Worm (Caenorhabditis elegans): Measurements from ENCODE around the gene M01H9.3.
A peak's percentile ranks its signal among the peaks of the same experiment; 100 is the strongest.

Gene M01H9.3

DNA sequence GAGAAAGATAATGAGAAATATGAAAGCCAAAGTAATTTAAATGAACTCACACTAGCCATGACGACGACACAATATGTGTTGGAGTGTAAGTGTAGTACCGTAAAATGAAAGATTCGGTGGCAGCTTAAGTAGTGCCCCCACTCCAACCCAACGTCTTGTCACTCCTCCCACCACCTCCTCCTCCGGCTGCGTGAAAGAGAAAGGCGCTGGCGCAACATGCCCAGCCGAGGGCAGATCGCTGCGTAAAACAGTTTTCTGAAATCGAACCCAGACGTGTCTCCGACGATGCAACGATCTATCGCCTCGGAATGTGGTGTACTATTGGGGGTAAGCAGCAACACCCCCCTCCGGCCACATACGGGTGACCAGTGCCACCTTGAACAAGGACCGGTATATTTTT, 40.2 kb upstream of the M01H9.3 start, which contains the start of gene ZK180.5:
Gene ZK180.5, minus strand, starts transcription at position 101 of the 400 bp plus-strand sequence.
- TF ChIP-seq blmp-1 (tag; optimal IDR thresholded peaks at IDR 0.05) (peak; percentile 34), tlp-1 (tag; optimal IDR thresholded peaks at IDR 0.05) (no peak)

DNA sequence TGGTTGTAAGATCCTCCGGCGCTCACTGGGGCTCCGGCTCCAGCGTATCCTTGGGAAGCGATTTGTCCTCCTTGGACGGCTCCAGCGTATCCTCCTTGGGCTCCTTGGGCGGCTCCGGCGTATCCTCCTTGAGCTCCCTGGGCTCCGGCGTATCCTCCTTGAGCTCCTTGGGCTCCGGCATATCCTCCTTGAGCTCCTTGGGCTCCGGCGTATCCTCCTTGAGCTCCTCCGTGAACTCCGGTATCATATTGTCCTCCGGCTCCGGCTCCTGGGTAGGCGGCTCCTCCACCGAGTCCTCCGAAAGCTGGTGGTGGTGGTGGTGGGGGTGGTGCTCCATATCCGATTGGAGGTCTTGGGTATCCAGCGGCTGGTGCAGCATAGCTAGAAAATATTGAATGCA, 39.6 kb upstream of the M01H9.3 start:
- peak; percentile 2 for TF ChIP-seq ceh-8 (GFP tag; optimal IDR thresholded peaks at IDR 0.05)
- TF ChIP-seq nhr-12 (tag; optimal IDR thresholded peaks at IDR 0.05): no peak
- no peak for TF ChIP-seq nhr-76 (tag; optimal IDR thresholded peaks at IDR 0.05)
- TF ChIP-seq nhr-71 (tag; optimal IDR thresholded peaks at IDR 0.05): no peak

DNA sequence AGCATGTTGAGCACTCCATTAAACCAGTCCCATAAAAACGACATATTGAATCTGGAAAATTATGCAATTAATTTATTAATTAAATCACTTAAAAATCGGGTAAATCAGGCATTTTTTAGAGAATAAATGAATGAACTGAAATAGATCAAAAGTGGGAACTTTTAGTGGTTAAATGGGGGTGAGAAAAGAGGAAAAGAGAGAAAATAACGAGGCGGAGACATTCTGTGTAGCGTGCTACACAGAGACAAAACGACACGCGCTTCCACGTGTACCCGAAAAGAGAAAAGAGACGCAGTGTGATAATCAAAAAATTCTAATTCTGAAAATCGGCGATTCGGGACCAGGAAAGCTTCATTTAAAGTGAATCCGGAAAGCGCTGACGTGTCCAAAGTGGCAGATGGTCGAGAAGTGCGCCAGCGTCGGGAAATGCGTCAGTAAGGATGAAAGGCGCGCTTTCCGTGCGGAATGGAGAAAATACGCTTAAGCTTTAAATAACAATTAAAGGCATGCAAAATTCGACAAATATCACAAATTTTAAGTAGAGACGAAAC, 36.5 kb upstream of the M01H9.3 start, which contains the start of gene sar-1:
Gene sar-1, minus strand, starts transcription at position 51 of the 551 bp plus-strand sequence.
- TF ChIP-seq nhr-11 (tag; optimal IDR thresholded peaks at IDR 0.05): peak; percentile 44
- TF ChIP-seq elt-3 (tag; optimal IDR thresholded peaks at IDR 0.05): peak in 2 of 6 experiments; percentile 13 to 27
- no peak for TF ChIP-seq unc-30 (tag; optimal IDR thresholded peaks at IDR 0.05)
- peak; percentile 53 for TF ChIP-seq ztf-4 (tag; optimal IDR thresholded peaks at IDR 0.05)
- peak; percentile 86 for TF ChIP-seq nhr-20 (tag; optimal IDR thresholded peaks at IDR 0.05)
- TF ChIP-seq hlh-17 (GFP tag; optimal IDR thresholded peaks at IDR 0.05; ENCODE audit: borderline replicate concordance): no peak
- peak; percentile 59 for TF ChIP-seq zip-4 (GFP tag; optimal IDR thresholded peaks at IDR 0.05)
- no peak for TF ChIP-seq Y116A8C.19 (tag; optimal IDR thresholded peaks at IDR 0.05; ENCODE audit: borderline replicate concordance)
- TF ChIP-seq lin-13 (GFP tag; optimal IDR thresholded peaks at IDR 0.05): peak; percentile 81
- peak; percentile 60 for TF ChIP-seq F16B12.6 (tag; optimal IDR thresholded peaks at IDR 0.05)
- peak; percentile 85 to 89 for TF ChIP-seq lsy-2 (tag; optimal IDR thresholded peaks at IDR 0.05)
- peak; percentile 80 for TF ChIP-seq ceh-8 (GFP tag; optimal IDR thresholded peaks at IDR 0.05)
- no peak for TF ChIP-seq lir-3 (tag; optimal IDR thresholded peaks at IDR 0.05; ENCODE audit: poor library complexity)
- no peak for TF ChIP-seq egl-27 (tag; optimal IDR thresholded peaks at IDR 0.05)
- peak; percentile 74 for TF ChIP-seq lin-39 (tag; optimal IDR thresholded peaks at IDR 0.05)
- no peak for TF ChIP-seq C34B4.2 (tag; optimal IDR thresholded peaks at IDR 0.05)
- TF ChIP-seq sptf-1 (tag; optimal IDR thresholded peaks at IDR 0.05): no peak
- TF ChIP-seq pax-3 (tag; optimal IDR thresholded peaks at IDR 0.05): peak; percentile 72
- peak; percentile 83 for TF ChIP-seq nhr-19 (GFP tag; conservative IDR thresholded peaks at IDR 0.05)
- peak in 1 of 2 experiments; percentile 45 for TF ChIP-seq mdl-1 (tag; optimal IDR thresholded peaks at IDR 0.05)
- peak; percentile 82 to 87 for TF ChIP-seq lin-35 (GFP tag; optimal IDR thresholded peaks at IDR 0.05)
- TF ChIP-seq egl-13 (tag; optimal IDR thresholded peaks at IDR 0.05): peak; percentile 85
- TF ChIP-seq xbp-1 (tag; optimal IDR thresholded peaks at IDR 0.05): peak; percentile 93
- peak; percentile 52 for TF ChIP-seq hpl-2 (GFP tag; optimal IDR thresholded peaks at IDR 0.05)
- TF ChIP-seq sup-37 (GFP tag; optimal IDR thresholded peaks at IDR 0.05): peak; percentile 69
- TF ChIP-seq aly-2 (tag; optimal IDR thresholded peaks at IDR 0.05): peak; percentile 62
- TF ChIP-seq nhr-237 (tag; optimal IDR thresholded peaks at IDR 0.05): peak; percentile 41
- TF ChIP-seq grh-1 (GFP tag; IDR thresholded peaks at IDR 0.05): peak; percentile 79
- TF ChIP-seq C16A3.4 (tag; optimal IDR thresholded peaks at IDR 0.05): peak; percentile 73
- peak; percentile 41 for TF ChIP-seq snpc-4 (tag; optimal IDR thresholded peaks at IDR 0.05)
- peak; percentile 80 for TF ChIP-seq fos-1 (tag; optimal IDR thresholded peaks at IDR 0.05)
- TF ChIP-seq nhr-12 (tag; optimal IDR thresholded peaks at IDR 0.05): no peak
- TF ChIP-seq nhr-77 (tag; optimal IDR thresholded peaks at IDR 0.05): peak; percentile 64
- TF ChIP-seq nhr-71 (tag; optimal IDR thresholded peaks at IDR 0.05): peak; percentile 93
- TF ChIP-seq blmp-1 (tag; optimal IDR thresholded peaks at IDR 0.05): peak; percentile 45
- peak; percentile 94 for TF ChIP-seq nhr-47 (tag; optimal IDR thresholded peaks at IDR 0.05)
- peak; percentile 95 for TF ChIP-seq mep-1 (tag; optimal IDR thresholded peaks at IDR 0.05)
- TF ChIP-seq nhr-76 (tag; optimal IDR thresholded peaks at IDR 0.05): no peak
- TF ChIP-seq ets-5 (GFP tag; IDR thresholded peaks at IDR 0.05): no peak
- peak; percentile 88 for TF ChIP-seq tbx-2 (tag; optimal IDR thresholded peaks at IDR 0.05)
- TF ChIP-seq jun-1 (tag; optimal IDR thresholded peaks at IDR 0.05): peak; percentile 69
- TF ChIP-seq zag-1 (tag; optimal IDR thresholded peaks at IDR 0.05): no peak
- peak; percentile 73 to 80 (median 80) for TF ChIP-seq ceh-82 (tag; optimal IDR thresholded peaks at IDR 0.05)
- TF ChIP-seq ama-1 (optimal IDR thresholded peaks at IDR 0.05): no peak
- no peak for TF ChIP-seq ceh-88 (GFP tag; IDR thresholded peaks at IDR 0.05)
- peak; percentile 91 for TF ChIP-seq dsc-1 (tag; optimal IDR thresholded peaks at IDR 0.05)
- peak; percentile 90 for TF ChIP-seq snu-23 (GFP tag; optimal IDR thresholded peaks at IDR 0.05)
